Worm (Caenorhabditis elegans) whole organism, late embryonic: ENCODE results near the gene K09C8.2.

Source experiments
- C08G9.2 ChIP-seq: sonication (generic microtip); optimal IDR thresholded peaks from 2 replicates; lab custom pipeline; 2016; ENCODE audit warnings: mild to moderate bottlenecking, missing genetic modification characterization, moderate library complexity, missing compliant biosample characterization
- ama-1 ChIP-seq: fragments of 150-350 bp; optimal IDR thresholded peaks from 2 replicates; lab custom pipeline; 2014
- fkh-6 ChIP-seq: sonication (generic microtip); optimal IDR thresholded peaks from 2 replicates; lab custom pipeline; 2016; ENCODE audit warnings: missing genetic modification characterization, missing compliant biosample characterization
- lin-11 ChIP-seq: fragments of 200-800 bp; sonication (Bioruptor generic); optimal IDR thresholded peaks from 2 replicates; lab custom pipeline; 2018; ENCODE audit warnings: mild to moderate bottlenecking, missing genetic modification characterization, missing compliant biosample characterization
- ttx-3 ChIP-seq: sonication (generic microtip); optimal IDR thresholded peaks from 2 replicates; lab custom pipeline; 2016; ENCODE audit warnings: missing genetic modification reagents, missing genetic modification characterization, missing compliant biosample characterization

DNA sequence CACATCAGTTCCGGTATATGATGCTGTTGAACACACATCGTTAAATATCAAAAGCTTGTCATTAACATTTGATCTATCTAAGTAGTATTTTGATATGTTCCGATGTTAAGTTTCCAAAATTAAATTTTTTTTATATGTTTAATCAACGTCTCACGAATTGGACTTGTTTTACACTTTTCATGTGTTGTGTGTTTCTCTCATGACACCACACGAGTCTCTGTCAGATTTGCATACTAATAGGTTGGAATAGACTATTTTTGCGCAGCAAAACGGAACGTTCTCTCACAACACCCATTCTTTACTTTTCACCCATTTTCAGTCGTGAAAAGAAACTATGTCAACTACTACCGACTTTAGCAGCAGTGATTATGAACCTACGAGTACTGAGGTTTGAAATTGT lies 11.4 kb downstream of the K09C8.2 start, which contains the start of gene K09C8.8:
- no peak for TF ChIP-seq fkh-6 (tag; lab: Kevin White, UChicago)
- TF ChIP-seq lin-11: no peak
- TF ChIP-seq ama-1: no peak
- TF ChIP-seq ttx-3 (tag; lab: Kevin White, UChicago): no peak
- TF ChIP-seq C08G9.2 (tag; lab: Kevin White, UChicago): no peak
